Fruit fly (Drosophila melanogaster) whole organism, wandering third instar larva: Measurements from ENCODE around the gene CG1575.

ENCODE experiments used
- CG32264 ChIP-seq: fragments of 200-800 bp; sonication (Bioruptor generic); optimal IDR thresholded peaks from 2 replicates; lab custom pipeline; 2016; ENCODE audit warnings: missing biosample characterization, missing genetic modification characterization
- CrebA ChIP-seq: fragments of 200-800 bp; sonication (Bioruptor generic); optimal IDR thresholded peaks from 2 replicates; lab custom pipeline; 2016; ENCODE audit warnings: missing biosample characterization, mild to moderate bottlenecking, missing genetic modification characterization, borderline replicate concordance
- Dfd ChIP-seq: fragments of >200 bp; optimal IDR thresholded peaks from 2 replicates; lab custom pipeline; 2017; ENCODE audit warnings: missing biosample characterization, missing genetic modification characterization
- GATAd ChIP-seq: sonication (Bioruptor generic); optimal IDR thresholded peaks from 2 replicates; lab custom pipeline; 2016; ENCODE audit warnings: missing biosample characterization, missing genetic modification characterization
- Jra ChIP-seq: sonication (Bioruptor generic); optimal IDR thresholded peaks from 2 replicates; lab custom pipeline; 2016; ENCODE audit warnings: missing biosample characterization, missing genetic modification characterization
- dl ChIP-seq, 2 experiments: fragments of 175-275, 200-275 bp in 1 of 2; fragments of 200-275 bp in 1 of 2; sonication (Bioruptor generic); optimal IDR thresholded peaks; lab custom pipeline; 2018; ENCODE audit warnings: mild to moderate bottlenecking in 2 of 2, missing biosample characterization in 2 of 2, missing genetic modification characterization in 2 of 2, moderate library complexity in 2 of 2; ENCODE audit not compliant: partially characterized antibody in 2 of 2, insufficient read depth in 1 of 2
- dsf ChIP-seq: sonication (Bioruptor generic); optimal IDR thresholded peaks from 2 replicates; lab custom pipeline; 2016; ENCODE audit warnings: missing biosample characterization, missing genetic modification characterization, borderline replicate concordance
- fru ChIP-seq: fragments of 200-800 bp; sonication (Bioruptor generic); optimal IDR thresholded peaks from 3 replicates; lab custom pipeline; 2016; ENCODE audit warnings: missing biosample characterization, mild to moderate bottlenecking, missing genetic modification characterization
- h ChIP-seq: fragments of 200-800 bp; sonication (Bioruptor generic); optimal IDR thresholded peaks from 3 replicates; lab custom pipeline; 2016; ENCODE audit warnings: missing biosample characterization, mild to moderate bottlenecking, missing genetic modification characterization
- pan ChIP-seq: fragments of >200 bp; optimal IDR thresholded peaks from 2 replicates; lab custom pipeline; 2017
- psq ChIP-seq: fragments of 200-800 bp; sonication (Bioruptor generic); optimal IDR thresholded peaks from 3 replicates; lab custom pipeline; 2017; ENCODE audit warnings: missing biosample characterization, mild to moderate bottlenecking, missing genetic modification characterization, moderate library complexity
- usp ChIP-seq: fragments of >200 bp; optimal IDR thresholded peaks from 2 replicates; lab custom pipeline; 2017; ENCODE audit warnings: missing biosample characterization, missing genetic modification characterization

- TF ChIP-seq usp (GFP tag; lab: Kevin White, UChicago) (no peak), dl (GFP tag; optimal IDR thresholded peaks at IDR 0.05; lab: Kevin White, UChicago; ENCODE audit: insufficient read depth in 1 of 2, partially characterized antibody in 2 of 2) (no peak), CG32264 (no peak), pan (no peak), GATAd (no peak), Jra (GFP tag; lab: Kevin White, UChicago) (no peak), psq (GFP tag; lab: Kevin White, UChicago) (no peak), dsf (no peak), Dfd (GFP tag; lab: Kevin White, UChicago) (no peak), fru (GFP tag; lab: Kevin White, UChicago) (no peak), h (GFP tag; lab: Kevin White, UChicago) (no peak), CrebA (no peak)
Observed at dm6 chrX:8162692-8163091, 45.9 kb downstream of the CG1575 start, which contains the start of gene CG10761.
